Worm (Caenorhabditis elegans) whole organism, late embryonic: ENCODE data around the gene gakh-1.

Experiments
- K02D7.2 ChIP-seq: sonication (generic microtip); optimal IDR thresholded peaks from 2 replicates; lab custom pipeline; 2017; ENCODE audit warnings: mild to moderate bottlenecking, missing genetic modification characterization, missing compliant biosample characterization
- ceh-2 ChIP-seq: sonication (generic microtip); optimal IDR thresholded peaks from 2 replicates; lab custom pipeline; 2016; ENCODE audit warnings: missing genotype, missing genetic modification characterization, missing compliant biosample characterization
- npax-4 ChIP-seq: sonication (generic microtip); optimal IDR thresholded peaks from 2 replicates; lab custom pipeline; 2016; ENCODE audit warnings: missing genetic modification characterization, missing compliant biosample characterization

- TF ChIP-seq K02D7.2 (tag; lab: Kevin White, UChicago) (no peak), npax-4 (tag; lab: Kevin White, UChicago) (no peak), ceh-2 (tag; lab: Kevin White, UChicago) (peak; percentile 42)
These were observed 35.9 kb downstream of the gakh-1 start for ce11 chrX:5818176-5818575.
